Fruit fly (Drosophila melanogaster) whole organism, pupa: ENCODE results near the gene CG3556.

Source experiments
- CG10348 ChIP-seq: fragments of 200-800 bp; sonication (Bioruptor generic); IDR thresholded peaks from 2 replicates; pipeline ENCODE4 v1.3.6; 2022; ENCODE audit warnings: missing biosample characterization, missing genetic modification characterization
- CG17806 ChIP-seq: fragments of 200-800 bp; sonication (Bioruptor generic); optimal IDR thresholded peaks from 2 replicates; lab custom pipeline; 2018; ENCODE audit warnings: missing biosample characterization, mild to moderate bottlenecking, missing genetic modification characterization, moderate library complexity
- CG32121 ChIP-seq: fragments of 200-800 bp; sonication (Bioruptor generic); IDR thresholded peaks from 2 replicates; pipeline ENCODE4 v1.3.6; 2022; ENCODE audit warnings: missing biosample characterization, missing genetic modification characterization
- CG34367 ChIP-seq: fragments of 200-800 bp; sonication (Bioruptor generic); optimal IDR thresholded peaks from 2 replicates; lab custom pipeline; 2018; ENCODE audit warnings: missing biosample characterization, mild to moderate bottlenecking, missing genetic modification characterization
- CG8301 ChIP-seq: fragments of 200-800 bp; sonication (Bioruptor generic); optimal IDR thresholded peaks from 2 replicates; lab custom pipeline; 2018; ENCODE audit warnings: missing biosample characterization, mild to moderate bottlenecking, missing genetic modification characterization
- D1 ChIP-seq: fragments of 200-800 bp; sonication (Bioruptor generic); optimal IDR thresholded peaks from 2 replicates; lab custom pipeline; 2018; ENCODE audit warnings: missing biosample characterization, mild to moderate bottlenecking, missing genetic modification characterization, moderate library complexity
- EcR ChIP-seq: fragments of 200-800 bp; sonication (Bioruptor generic); optimal IDR thresholded peaks from 3 replicates; lab custom pipeline; 2019; ENCODE audit warnings: missing biosample characterization, missing genetic modification characterization, mild to moderate bottlenecking, moderate library complexity, missing genetic modification reagents
- gl ChIP-seq: fragments of 200-800 bp; sonication (Bioruptor generic); optimal IDR thresholded peaks from 2 replicates; lab custom pipeline; 2018; ENCODE audit warnings: missing biosample characterization, mild to moderate bottlenecking, missing genetic modification characterization
- rn ChIP-seq: fragments of 200-800 bp; sonication (Bioruptor generic); IDR thresholded peaks from 2 replicates; pipeline ENCODE4 v1.3.6; 2022; ENCODE audit warnings: missing biosample characterization, missing genetic modification characterization

DNA sequence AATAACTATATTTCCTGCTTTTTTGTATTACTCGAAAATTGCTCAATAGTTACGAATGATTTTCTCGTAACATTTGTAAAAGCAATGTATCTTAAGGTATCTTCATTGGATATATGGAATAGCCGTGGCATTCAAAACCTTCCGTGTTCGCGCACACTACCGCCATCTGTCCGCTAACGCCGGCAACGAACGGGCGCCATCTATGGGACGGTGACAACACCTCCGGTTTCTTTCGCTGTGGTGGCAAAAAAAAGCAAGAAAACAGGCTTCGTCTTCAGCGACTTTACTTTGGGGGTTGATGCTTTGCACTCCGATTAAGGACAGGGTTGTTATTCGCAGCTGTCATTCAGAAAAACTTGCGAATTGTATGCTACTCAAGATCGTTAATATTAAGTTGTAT is 22.9 kb upstream of the CG3556 start:
- TF ChIP-seq CG32121 = no peak
- TF ChIP-seq CG17806 (tag; lab: Kevin White, UChicago) = no peak
- no peak for TF ChIP-seq gl
- no peak for TF ChIP-seq D1 (tag; lab: Kevin White, UChicago)
- TF ChIP-seq CG34367 = peak; percentile 16
- TF ChIP-seq CG8301 (tag; lab: Kevin White, UChicago) = no peak
- no peak for TF ChIP-seq CG10348
- no peak for TF ChIP-seq EcR (GFP tag; lab: Kevin White, UChicago)
- no peak for TF ChIP-seq rn
